Worm (Caenorhabditis elegans) whole organism, L4 larva: ENCODE measurements around the gene dyf-2.

ENCODE experiments used
- D1046.2 ChIP-seq: fragments of 200-800 bp; sonication (Bioruptor generic); IDR thresholded peaks from 2 replicates; pipeline ENCODE4 v1.3.6; 2022; ENCODE audit warnings: missing genetic modification characterization, missing compliant biosample characterization
- F49E8.2 ChIP-seq: sonication (generic microtip); optimal IDR thresholded peaks from 2 replicates; lab custom pipeline; 2016; ENCODE audit warnings: missing compliant biosample characterization, mild to moderate bottlenecking, missing genetic modification characterization, borderline replicate concordance
- T26A8.4 ChIP-seq: fragments of 200-800 bp; sonication (Bioruptor generic); IDR thresholded peaks from 2 replicates; pipeline ENCODE4 v1.3.6; 2022; ENCODE audit warnings: missing genetic modification characterization, missing compliant biosample characterization
- Y48G9A.11 ChIP-seq: fragments of 200-800 bp; sonication (Bioruptor generic); IDR thresholded peaks from 2 replicates; pipeline ENCODE4 v1.3.6; 2022; ENCODE audit warnings: missing genetic modification reagents, missing genetic modification characterization, missing compliant biosample characterization
- Y5F2A.4 ChIP-seq: fragments of 200-800 bp; sonication (Bioruptor generic); optimal IDR thresholded peaks from 2 replicates; lab custom pipeline; 2018; ENCODE audit warnings: mild to moderate bottlenecking, missing genetic modification characterization, missing compliant biosample characterization
- aha-1 ChIP-seq: fragments of 150-350 bp; peaks from one replicate; lab custom pipeline; 2014; ENCODE audit warnings: missing biosample characterization, missing genetic modification characterization
- ama-1 ChIP-seq: fragments of 150-350 bp; optimal IDR thresholded peaks from 2 replicates; lab custom pipeline; 2014; ENCODE audit warnings: inconsistent platforms, mixed read lengths
- ceh-20 ChIP-seq: fragments of 200-800 bp; sonication (Bioruptor generic); IDR thresholded peaks from 2 replicates; pipeline ENCODE4 v1.3.6; 2022; ENCODE audit warnings: missing genetic modification reagents, missing genetic modification characterization, missing compliant biosample characterization
- ceh-28 ChIP-seq: fragments of 150-350 bp; optimal IDR thresholded peaks from 2 replicates; lab custom pipeline; 2014; ENCODE audit warnings: missing biosample characterization, missing genetic modification reagents, missing genetic modification characterization
- daf-12 ChIP-seq: fragments of 150-350 bp; optimal IDR thresholded peaks from 2 replicates; lab custom pipeline; 2014; ENCODE audit warnings: missing biosample characterization, missing genetic modification reagents, missing genetic modification characterization
- daf-16 ChIP-seq, 3 experiments: sonication (generic microtip); optimal IDR thresholded peaks; 2 replicates each; lab custom pipeline; 2016 to 2017; ENCODE audit warnings: missing genetic modification characterization in 3 of 3, missing genetic modification reagents in 3 of 3, mild to moderate bottlenecking in 2 of 3, missing compliant biosample characterization in 2 of 3, missing biosample characterization in 1 of 3, moderate library complexity in 1 of 3
- dve-1 ChIP-seq: sonication (generic microtip); optimal IDR thresholded peaks from 2 replicates; lab custom pipeline; 2017; ENCODE audit warnings: antibody characterized with exemption, mild to moderate bottlenecking, missing genetic modification characterization, missing compliant biosample characterization; ENCODE audit not compliant: insufficient read depth
- egl-43 ChIP-seq: fragments of 200-800 bp; sonication (Bioruptor generic); IDR thresholded peaks from 2 replicates; pipeline ENCODE4 v1.3.6; 2022; ENCODE audit warnings: missing genetic modification reagents, missing genetic modification characterization, missing compliant biosample characterization
- fos-1 ChIP-seq: fragments of 150-350 bp; optimal IDR thresholded peaks from 2 replicates; lab custom pipeline; 2014; ENCODE audit warnings: missing biosample characterization, missing genetic modification characterization
- hif-1 ChIP-seq, 2 experiments: sonication (generic microtip); optimal IDR thresholded peaks; 2 replicates each; lab custom pipeline; 2016 to 2017; ENCODE audit warnings: missing compliant biosample characterization in 2 of 2, missing genetic modification characterization in 2 of 2, missing genetic modification reagents in 2 of 2, missing genotype in 2 of 2, mild to moderate bottlenecking in 1 of 2
- hmg-1.1 ChIP-seq: fragments of 200-800 bp; sonication (Bioruptor generic); IDR thresholded peaks from 2 replicates; pipeline ENCODE4 v1.3.6; 2022; ENCODE audit warnings: missing genetic modification reagents, missing genetic modification characterization, missing compliant biosample characterization
- lin-15B ChIP-seq: fragments of 150-350 bp; sonication (generic microtip); optimal IDR thresholded peaks from 3 replicates; lab custom pipeline; 2014; ENCODE audit warnings: missing biosample characterization, missing genetic modification characterization
- lin-38 ChIP-seq: fragments of 200-800 bp; sonication (Bioruptor generic); IDR thresholded peaks from 2 replicates; pipeline ENCODE4 v1.3.6; 2022; ENCODE audit warnings: missing genetic modification reagents, missing genetic modification characterization, missing compliant biosample characterization
- lsy-2 ChIP-seq, 2 experiments: fragments of 150-350 bp in 1 of 2; sonication (generic microtip) in 1 of 2; optimal IDR thresholded peaks; 2 replicates each; lab custom pipeline; 2014 to 2017; ENCODE audit warnings: missing biosample characterization in 2 of 2, missing genetic modification characterization in 2 of 2
- mep-1 ChIP-seq: fragments of 150-350 bp; sonication (generic microtip); optimal IDR thresholded peaks from 3 replicates; lab custom pipeline; 2014; ENCODE audit warnings: missing biosample characterization, missing genetic modification characterization
- mes-2 ChIP-seq: sonication (generic microtip); optimal IDR thresholded peaks from 2 replicates; lab custom pipeline; 2016; ENCODE audit warnings: missing genotype, mild to moderate bottlenecking, missing genetic modification characterization, missing compliant biosample characterization; ENCODE audit not compliant: poor library complexity, severe bottlenecking
- nhr-102 ChIP-seq: sonication (generic microtip); optimal IDR thresholded peaks from 2 replicates; lab custom pipeline; 2016; ENCODE audit warnings: mild to moderate bottlenecking, missing genetic modification characterization, moderate library complexity, missing compliant biosample characterization
- nhr-42 ChIP-seq: fragments of 200-800 bp; sonication (Bioruptor generic); IDR thresholded peaks from 2 replicates; pipeline ENCODE4 v1.3.6; 2022; ENCODE audit warnings: missing genetic modification characterization, missing compliant biosample characterization
- nhr-76 ChIP-seq: fragments of 150-350 bp; optimal IDR thresholded peaks from 2 replicates; lab custom pipeline; 2014; ENCODE audit warnings: missing biosample characterization, missing genetic modification characterization
- php-3 ChIP-seq: fragments of 200-800 bp; sonication (Bioruptor generic); IDR thresholded peaks from 2 replicates; pipeline ENCODE4 v1.3.6; 2022; ENCODE audit warnings: missing genetic modification reagents, missing genetic modification characterization, missing compliant biosample characterization
- saeg-2 ChIP-seq: fragments of 200-800 bp; sonication (Bioruptor generic); IDR thresholded peaks from 2 replicates; pipeline ENCODE4 v1.3.6; 2022; ENCODE audit warnings: missing genetic modification reagents, missing genetic modification characterization, missing compliant biosample characterization
- set-16 ChIP-seq: fragments of 200-800 bp; sonication (Bioruptor generic); IDR thresholded peaks from 2 replicates; pipeline ENCODE4 v1.3.6; 2022; ENCODE audit warnings: missing genetic modification reagents, missing genetic modification characterization, missing compliant biosample characterization
- snpc-1.2 ChIP-seq: fragments of 200-800 bp; sonication (Bioruptor generic); IDR thresholded peaks from 2 replicates; pipeline ENCODE4 v1.3.6; 2022; ENCODE audit warnings: missing genetic modification reagents, missing genetic modification characterization, missing compliant biosample characterization
- snpc-4 ChIP-seq: fragments of 150-350 bp; optimal IDR thresholded peaks from 2 replicates; lab custom pipeline; 2014; ENCODE audit warnings: missing biosample characterization, missing genetic modification characterization
- spr-3 ChIP-seq: fragments of 200-800 bp; sonication (Bioruptor generic); optimal IDR thresholded peaks from 2 replicates; lab custom pipeline; 2018; ENCODE audit warnings: mild to moderate bottlenecking, missing genetic modification characterization, missing compliant biosample characterization
- unc-62 ChIP-seq, 3 experiments: fragments of 150-350 bp in 1 of 3; sonication (generic microtip); optimal IDR thresholded peaks in 2 of 3; peaks in 1 of 3; 1 replicate in 1 of 3; 2 replicates in 2 of 3; lab custom pipeline; 2014 to 2017; ENCODE audit warnings: missing biosample characterization in 3 of 3, missing genetic modification characterization in 3 of 3, missing genetic modification reagents in 3 of 3, missing genotype in 1 of 3
- zfp-3 ChIP-seq: fragments of 200-800 bp; sonication (Bioruptor generic); conservative IDR thresholded peaks from 2 replicates; pipeline ENCODE4 v1.3.6; 2022; ENCODE audit warnings: missing genetic modification reagents, missing genetic modification characterization, missing compliant biosample characterization

dyf-2 gene

ce11 chrIII:13626692-13627091 is 59.6 kb downstream of the dyf-2 start, which contains the start of gene T12D8.5 (continued):
- TF ChIP-seq spr-3 (GFP tag; lab: Kevin White, UChicago) (no peak), F49E8.2 (tag; lab: Kevin White, UChicago) (no peak), mes-2 (tag; lab: Kevin White, UChicago) (no peak)
- TF ChIP-seq, all 104 proteins: peak for 11

ce11 chrIII:13625650-13626430 is 60.4 kb downstream of the dyf-2 start:
- no peak for TF ChIP-seq hmg-1.1 (GFP tag; lab: Robert Waterston, UW)
- no peak for TF ChIP-seq nhr-42
- TF ChIP-seq hif-1 (tag; optimal IDR thresholded peaks at IDR 0.05; lab: Kevin White, UChicago) = peak in 1 of 2 experiments; percentile 22
- no peak for TF ChIP-seq Y48G9A.11 (GFP tag; lab: Robert Waterston, UW)
- TF ChIP-seq daf-16 (GFP tag; optimal IDR thresholded peaks at IDR 0.05; lab: Kevin White, UChicago) = peak in 1 of 2 experiments; percentile 2
- peak; percentile 50 for TF ChIP-seq daf-16 (tag; optimal IDR thresholded peaks at IDR 0.05; lab: Kevin White, UChicago)
- TF ChIP-seq daf-12 (tag; lab: Kevin White, UChicago) = no peak
- peak in 1 of 2 experiments; percentile 91 for TF ChIP-seq unc-62 (GFP tag; optimal IDR thresholded peaks at IDR 0.05 in 1 of 2; lab: Kevin White, UChicago)
- TF ChIP-seq unc-62 (tag; optimal IDR thresholded peaks at IDR 0.05; lab: Kevin White, UChicago) = no peak
- TF ChIP-seq dve-1 (tag; lab: Kevin White, UChicago) = peak; percentile 46
- TF ChIP-seq php-3 (GFP tag; lab: Robert Waterston, UW) = peak; percentile 33; the same call in 1 of the 2 replicates
- TF ChIP-seq mep-1 = no peak
- no peak for TF ChIP-seq D1046.2 (GFP tag; lab: Robert Waterston, UW)
- 0 out of 2 replicates have a peak, but pooled peaks have one; percentile 4 for TF ChIP-seq lin-38 (GFP tag; lab: Robert Waterston, UW)
- TF ChIP-seq Y5F2A.4 (GFP tag; lab: Kevin White, UChicago) = no peak
- no peak; the same call in 1 of the 2 replicates for TF ChIP-seq snpc-1.2 (GFP tag; lab: Robert Waterston, UW)
- TF ChIP-seq lsy-2 (tag; optimal IDR thresholded peaks at IDR 0.05; lab: Kevin White, UChicago) = peak in 1 of 2 experiments; percentile 16
- TF ChIP-seq ceh-28 = peak; percentile 31
- TF ChIP-seq T26A8.4 (GFP tag; lab: Robert Waterston, UW) = peak; percentile 54; the same call in 1 of the 2 replicates
- TF ChIP-seq egl-43 (GFP tag; lab: Robert Waterston, UW) = peak; percentile 73
- peak; percentile 25 for TF ChIP-seq ama-1 (lab: Kevin White, UChicago)
- TF ChIP-seq set-16 (GFP tag; lab: Robert Waterston, UW) = peak; percentile 40
- TF ChIP-seq aha-1 = peak; percentile 31
- 0 out of 2 replicates have a peak, but pooled peaks have one; percentile 13 for TF ChIP-seq ceh-20 (GFP tag; lab: Robert Waterston, UW)
- no peak for TF ChIP-seq snpc-4 (tag; lab: Kevin White, UChicago)
- no peak for TF ChIP-seq nhr-76 (tag; lab: Kevin White, UChicago)
- TF ChIP-seq nhr-102 = peak; percentile 31
- no peak for TF ChIP-seq lin-15B
- TF ChIP-seq zfp-3 (GFP tag; lab: Robert Waterston, UW) = peak; percentile 68
- TF ChIP-seq fos-1 (tag; lab: Kevin White, UChicago) = no peak
- 0 out of 2 replicates have a peak, but pooled peaks have one; percentile 12 for TF ChIP-seq saeg-2 (GFP tag; lab: Robert Waterston, UW)
